Fruit fly (Drosophila melanogaster) whole organism, pupa: ENCODE data around the gene FucT6.
A peak's percentile ranks its signal among the peaks of the same experiment; 100 is the strongest.

Source experiments
- CG10348 ChIP-seq: fragments of 200-800 bp; sonication (Bioruptor generic); IDR thresholded peaks from 2 replicates; pipeline ENCODE4 v1.3.6; 2022; ENCODE audit warnings: missing biosample characterization, missing genetic modification characterization
- CG12605 ChIP-seq: fragments of 200-800 bp; sonication (Bioruptor generic); IDR thresholded peaks from 2 replicates; pipeline ENCODE4 v1.3.6; 2022; ENCODE audit warnings: missing biosample characterization, missing genetic modification characterization
- CG13204 ChIP-seq: fragments of 200-800 bp; sonication (Bioruptor generic); optimal IDR thresholded peaks from 2 replicates; lab custom pipeline; 2018; ENCODE audit warnings: missing biosample characterization, mild to moderate bottlenecking, missing genetic modification characterization, moderate library complexity
- CG14655 ChIP-seq: fragments of 200-800 bp; sonication (Bioruptor generic); optimal IDR thresholded peaks from 3 replicates; lab custom pipeline; 2017; ENCODE audit warnings: mild to moderate bottlenecking, missing biosample characterization, missing genetic modification reagents, missing genetic modification characterization
- CG15710 ChIP-seq: fragments of 200-800 bp; sonication (Bioruptor generic); optimal IDR thresholded peaks from 2 replicates; lab custom pipeline; 2018; ENCODE audit warnings: missing biosample characterization, mild to moderate bottlenecking, missing genetic modification characterization, moderate library complexity
- CG17806 ChIP-seq: fragments of 200-800 bp; sonication (Bioruptor generic); optimal IDR thresholded peaks from 2 replicates; lab custom pipeline; 2018; ENCODE audit warnings: missing biosample characterization, mild to moderate bottlenecking, missing genetic modification characterization, moderate library complexity
- CG32121 ChIP-seq: fragments of 200-800 bp; sonication (Bioruptor generic); IDR thresholded peaks from 2 replicates; pipeline ENCODE4 v1.3.6; 2022; ENCODE audit warnings: missing biosample characterization, missing genetic modification characterization
- CG34367 ChIP-seq: fragments of 200-800 bp; sonication (Bioruptor generic); optimal IDR thresholded peaks from 2 replicates; lab custom pipeline; 2018; ENCODE audit warnings: missing biosample characterization, mild to moderate bottlenecking, missing genetic modification characterization
- CG4496 ChIP-seq: fragments of 200-800 bp; sonication (Bioruptor generic); IDR thresholded peaks from 3 replicates; pipeline ENCODE4 v1.3.6; 2022; ENCODE audit warnings: missing biosample characterization, missing genetic modification characterization
- CG8159 ChIP-seq: fragments of 200-800 bp; sonication (Bioruptor generic); optimal IDR thresholded peaks from 3 replicates; lab custom pipeline; 2018; ENCODE audit warnings: missing biosample characterization, mild to moderate bottlenecking, missing genetic modification characterization, moderate library complexity
- CG8301 ChIP-seq: fragments of 200-800 bp; sonication (Bioruptor generic); optimal IDR thresholded peaks from 2 replicates; lab custom pipeline; 2018; ENCODE audit warnings: missing biosample characterization, mild to moderate bottlenecking, missing genetic modification characterization
- CG9948 ChIP-seq: fragments of 200-800 bp; sonication (Bioruptor generic); optimal IDR thresholded peaks from 2 replicates; lab custom pipeline; 2018; ENCODE audit warnings: missing biosample characterization, mild to moderate bottlenecking, missing genetic modification characterization, moderate library complexity
- D1 ChIP-seq: fragments of 200-800 bp; sonication (Bioruptor generic); optimal IDR thresholded peaks from 2 replicates; lab custom pipeline; 2018; ENCODE audit warnings: missing biosample characterization, mild to moderate bottlenecking, missing genetic modification characterization, moderate library complexity
- EcR ChIP-seq: fragments of 200-800 bp; sonication (Bioruptor generic); optimal IDR thresholded peaks from 3 replicates; lab custom pipeline; 2019; ENCODE audit warnings: missing biosample characterization, missing genetic modification characterization, mild to moderate bottlenecking, moderate library complexity, missing genetic modification reagents
- Ets98B ChIP-seq: fragments of 200-800 bp; sonication (Bioruptor generic); IDR thresholded peaks from 2 replicates; pipeline ENCODE4 v1.3.6; 2022; ENCODE audit warnings: missing biosample characterization, missing genetic modification characterization
- Pif1A ChIP-seq: fragments of 200-800 bp; sonication (Bioruptor generic); optimal IDR thresholded peaks from 3 replicates; lab custom pipeline; 2016; ENCODE audit warnings: missing biosample characterization, missing genetic modification characterization
- Pif1B ChIP-seq: fragments of 200-800 bp; sonication (Bioruptor generic); optimal IDR thresholded peaks from 3 replicates; lab custom pipeline; 2016; ENCODE audit warnings: missing biosample characterization, missing genetic modification characterization
- Snoo ChIP-seq: fragments of 200-800 bp; sonication (Bioruptor generic); optimal IDR thresholded peaks from 3 replicates; lab custom pipeline; 2017; ENCODE audit warnings: missing biosample characterization, mild to moderate bottlenecking, missing genetic modification characterization, inconsistent platforms
- fd96Ca ChIP-seq: fragments of 200-800 bp; sonication (Bioruptor generic); IDR thresholded peaks from 3 replicates; pipeline ENCODE4 v1.3.6; 2022; ENCODE audit warnings: missing biosample characterization, missing genetic modification characterization
- gl ChIP-seq: fragments of 200-800 bp; sonication (Bioruptor generic); optimal IDR thresholded peaks from 2 replicates; lab custom pipeline; 2018; ENCODE audit warnings: missing biosample characterization, mild to moderate bottlenecking, missing genetic modification characterization
- rn ChIP-seq: fragments of 200-800 bp; sonication (Bioruptor generic); IDR thresholded peaks from 2 replicates; pipeline ENCODE4 v1.3.6; 2022; ENCODE audit warnings: missing biosample characterization, missing genetic modification characterization

The FucT6 gene

DNA sequence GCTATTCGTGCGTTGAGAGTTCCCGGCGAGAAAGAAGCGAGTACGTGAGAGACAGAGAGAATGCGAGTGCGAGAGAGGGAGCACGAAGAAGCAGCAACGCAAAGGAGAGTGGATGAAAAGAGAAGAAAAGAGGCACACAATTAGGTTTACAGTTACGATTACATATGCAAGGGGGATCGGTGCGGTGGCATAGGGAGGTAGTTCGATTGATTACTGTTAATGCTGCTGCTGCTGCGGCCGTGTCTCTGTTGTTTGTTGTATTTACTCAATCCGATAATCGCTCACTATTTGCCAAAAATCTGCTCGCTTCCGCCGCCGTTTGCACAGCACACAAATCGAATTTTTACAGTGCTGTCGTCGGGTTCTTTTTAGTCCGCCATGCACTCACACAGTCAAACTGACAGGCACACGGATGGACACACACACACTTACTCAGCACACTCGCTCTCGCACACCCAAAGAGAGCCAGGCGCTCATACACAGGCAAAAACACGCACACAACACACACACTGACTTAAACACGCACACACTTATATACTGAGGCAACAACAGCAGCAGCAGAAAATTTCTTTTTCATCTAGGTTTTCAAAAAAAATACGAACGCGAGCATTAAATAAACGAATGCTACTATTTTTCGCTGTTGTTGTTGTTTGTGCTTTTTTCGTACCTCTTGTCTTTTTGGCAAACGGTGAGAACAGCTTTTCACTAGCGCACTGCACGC, 4.2 kb upstream of the FucT6 start:
- TF ChIP-seq CG12605 (GFP tag; lab: Robert Waterston, UW) (no peak; the same call in 1 of the 2 replicates), CG32121 (GFP tag; lab: Robert Waterston, UW) (no peak), EcR (GFP tag; lab: Kevin White, UChicago) (peak; percentile 0), fd96Ca (GFP tag; lab: Robert Waterston, UW) (peak; percentile 55; the same call in 1 of the 3 replicates), CG13204 (peak; percentile 40), gl (tag; lab: Kevin White, UChicago) (peak; percentile 8), CG8159 (tag; lab: Kevin White, UChicago) (peak; percentile 35), Ets98B (GFP tag; lab: Robert Waterston, UW) (no peak; the same call in 1 of the 2 replicates), CG14655 (GFP tag; lab: Kevin White, UChicago) (peak; percentile 59), CG15710 (tag; lab: Kevin White, UChicago) (peak; percentile 27), D1 (tag; lab: Kevin White, UChicago) (no peak), CG9948 (tag; lab: Kevin White, UChicago) (no peak), CG10348 (no peak), Pif1B (GFP tag; lab: Kevin White, UChicago) (no peak), Pif1A (GFP tag; lab: Kevin White, UChicago) (no peak), CG17806 (tag; lab: Kevin White, UChicago) (no peak), CG8301 (tag; lab: Kevin White, UChicago) (peak; percentile 22), Snoo (tag; lab: Kevin White, UChicago) (no peak), CG34367 (tag; lab: Kevin White, UChicago) (peak; percentile 18), CG4496 (peak; percentile 59; the same call in 1 of the 3 replicates), rn (no peak)

DNA sequence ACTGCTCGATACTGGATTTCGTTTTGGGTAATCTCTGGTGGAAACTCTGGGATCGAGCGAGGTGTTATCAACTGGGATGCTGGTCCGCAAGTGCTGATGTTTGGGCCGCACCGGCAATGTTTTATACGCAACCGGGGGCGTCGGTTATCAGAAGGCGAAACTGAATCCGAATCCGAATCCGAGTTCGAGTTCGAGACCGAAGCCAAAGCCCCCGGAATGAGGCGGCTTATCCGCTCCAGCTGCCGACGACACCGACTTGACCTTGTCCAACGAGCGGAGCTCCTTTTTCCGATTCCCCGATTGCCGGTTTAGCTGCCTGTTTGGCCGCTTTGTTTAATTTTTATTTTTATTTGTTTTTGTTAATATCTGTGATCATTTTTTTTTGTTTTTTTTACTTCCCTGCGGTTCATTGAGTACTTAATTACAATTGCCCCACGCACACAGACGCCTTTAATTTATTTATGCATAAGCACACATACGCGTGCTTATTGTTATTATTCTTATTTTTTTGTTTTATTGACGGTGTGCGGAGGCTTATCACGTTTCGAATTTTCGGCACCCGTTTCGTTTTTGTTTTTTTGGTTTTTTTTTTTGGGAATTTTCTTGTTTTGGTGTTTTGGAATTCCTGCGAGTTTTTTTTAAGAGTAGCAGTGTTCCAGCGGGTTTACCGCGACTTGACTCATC, 4.7 kb downstream of the FucT6 start, which contains the start of gene CG2444:
CG2444 (minus strand) TSS at position 372 of the 684 bp plus-strand sequence.
- TF ChIP-seq CG17806 (tag; lab: Kevin White, UChicago) (no peak), CG4496 (no peak), CG14655 (GFP tag; lab: Kevin White, UChicago) (no peak), Snoo (tag; lab: Kevin White, UChicago) (peak; percentile 26), Ets98B (GFP tag; lab: Robert Waterston, UW) (no peak), Pif1B (GFP tag; lab: Kevin White, UChicago) (no peak), EcR (GFP tag; lab: Kevin White, UChicago) (peak; percentile 28), CG34367 (tag; lab: Kevin White, UChicago) (no peak), D1 (tag; lab: Kevin White, UChicago) (no peak), CG32121 (GFP tag; lab: Robert Waterston, UW) (no peak), CG10348 (no peak), CG8301 (tag; lab: Kevin White, UChicago) (no peak), CG9948 (tag; lab: Kevin White, UChicago) (no peak), CG13204 (no peak), rn (no peak), Pif1A (GFP tag; lab: Kevin White, UChicago) (no peak)
- TF ChIP-seq, all 21 proteins: peak for 2

- TF ChIP-seq CG9948 (tag; lab: Kevin White, UChicago) = no peak
- no peak for TF ChIP-seq CG8301 (tag; lab: Kevin White, UChicago)
These were observed 9.0 kb downstream of the FucT6 start for dm6 chrX:11700765-11701164.

dm6 chrX:11695883-11696211, 13.9 kb downstream of the FucT6 start:
- 0 out of 2 replicates have a peak, but pooled peaks have one; percentile 19 for TF ChIP-seq CG12605 (GFP tag; lab: Robert Waterston, UW)
- TF ChIP-seq Snoo (tag; lab: Kevin White, UChicago) = no peak
- 0 out of 3 replicates have a peak, but pooled peaks have one; percentile 18 for TF ChIP-seq CG4496
- TF ChIP-seq CG13204 = no peak
- no peak for TF ChIP-seq EcR (GFP tag; lab: Kevin White, UChicago)
- TF ChIP-seq Ets98B (GFP tag; lab: Robert Waterston, UW) = no peak
- peak; percentile 32 for TF ChIP-seq gl (tag; lab: Kevin White, UChicago)
- TF ChIP-seq Pif1B (GFP tag; lab: Kevin White, UChicago) = no peak
- no peak for TF ChIP-seq CG10348

DNA sequence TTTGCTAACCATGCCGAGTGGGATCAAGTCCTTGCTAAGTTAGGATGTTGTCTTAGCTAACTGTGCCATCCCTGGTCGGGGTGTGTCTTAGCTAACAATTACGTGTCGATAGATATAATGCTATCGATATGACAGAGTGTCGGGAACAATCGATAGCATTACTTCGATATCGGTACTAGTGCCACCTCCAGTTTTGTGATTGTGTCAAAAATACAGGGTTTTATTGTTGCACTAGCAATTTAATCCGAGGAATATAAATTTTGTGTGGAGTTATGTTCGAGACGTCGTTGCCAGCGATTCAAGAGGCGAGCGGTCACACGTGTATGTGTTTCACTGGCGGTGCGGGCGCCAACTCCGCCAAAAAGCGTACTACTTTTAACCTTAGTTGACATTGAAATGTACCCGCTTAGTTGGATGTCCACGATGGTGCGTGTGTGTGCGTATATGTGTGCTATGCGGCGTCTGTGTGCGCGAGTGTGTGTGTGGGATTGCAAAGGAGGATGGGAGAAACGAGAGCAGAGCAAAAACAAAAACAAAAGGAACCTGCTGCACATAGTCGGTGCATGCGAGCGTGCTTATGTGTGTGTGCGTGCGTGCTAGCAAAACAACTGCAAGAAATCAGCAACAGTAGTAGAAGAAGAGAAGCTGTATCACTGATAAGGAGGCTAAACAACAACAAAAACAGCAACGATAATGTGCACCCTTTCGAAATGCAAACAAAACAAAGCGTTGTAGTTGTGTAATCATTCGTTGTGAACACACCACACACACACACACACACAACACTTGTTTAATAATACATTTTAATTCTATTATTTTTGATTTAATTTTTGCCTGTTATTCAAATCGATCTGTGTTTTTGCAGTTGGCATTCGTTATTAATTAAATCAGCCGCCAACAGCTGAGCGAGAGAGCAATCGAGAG, 14.5 kb downstream of the FucT6 start, which contains the start of gene PhKgamma:
PhKgamma (plus strand) TSS at position 179 of the 924 bp plus-strand sequence.
- TF ChIP-seq CG14655 (GFP tag; lab: Kevin White, UChicago) (peak; percentile 75), CG34367 (tag; lab: Kevin White, UChicago) (peak; percentile 50), CG15710 (tag; lab: Kevin White, UChicago) (peak; percentile 27), Pif1B (GFP tag; lab: Kevin White, UChicago) (peak; percentile 43), fd96Ca (GFP tag; lab: Robert Waterston, UW) (peak; percentile 65; the same call in 2 of the 3 replicates), CG8301 (tag; lab: Kevin White, UChicago) (peak; percentile 51), gl (tag; lab: Kevin White, UChicago) (peak; percentile 61), D1 (tag; lab: Kevin White, UChicago) (peak; percentile 46), CG17806 (tag; lab: Kevin White, UChicago) (peak; percentile 37), CG12605 (GFP tag; lab: Robert Waterston, UW) (peak; percentile 71), CG13204 (peak; percentile 70), Snoo (tag; lab: Kevin White, UChicago) (no peak), CG10348 (no peak), CG4496 (peak; percentile 49; the same call in 2 of the 3 replicates), CG8159 (tag; lab: Kevin White, UChicago) (peak; percentile 37), Pif1A (GFP tag; lab: Kevin White, UChicago) (peak; percentile 38), rn (no peak), CG32121 (GFP tag; lab: Robert Waterston, UW) (no peak; the same call in 1 of the 2 replicates), EcR (GFP tag; lab: Kevin White, UChicago) (peak; percentile 72), Ets98B (GFP tag; lab: Robert Waterston, UW) (peak; percentile 67), CG9948 (tag; lab: Kevin White, UChicago) (no peak)
- TF ChIP-seq, all 21 proteins: peak for 16
